Worm (Caenorhabditis elegans): ENCODE results near the gene mec-3.
A peak's percentile ranks its signal among the peaks of the same experiment; 100 is the strongest.

mec-3 gene

DNA sequence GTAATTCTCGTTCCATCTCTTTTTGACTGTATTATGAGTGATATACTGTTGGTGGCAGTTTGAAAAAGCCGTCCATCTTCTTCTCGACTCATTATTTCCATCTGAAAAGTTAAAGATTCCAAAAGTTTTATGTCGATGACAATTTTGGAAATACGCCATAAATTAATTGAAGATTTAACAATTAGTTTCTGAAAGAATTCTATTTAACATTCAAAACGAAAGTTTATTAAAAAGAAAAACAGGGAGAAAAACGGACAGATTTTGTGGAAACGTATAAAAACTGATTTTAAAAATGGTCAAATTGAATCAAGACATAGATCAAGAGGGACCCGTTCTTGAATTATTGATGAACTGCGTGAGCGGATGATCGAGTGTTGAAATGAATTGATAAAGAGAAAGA is 47.8 kb downstream of the mec-3 start, which contains the start of gene R10H10.7:
Gene R10H10.7 (minus strand): TSS at position 101 of the 400 bp plus-strand sequence.
- TF ChIP-seq gei-8 (GFP tag; optimal IDR thresholded peaks at IDR 0.05) (no peak), spr-1 (tag; optimal IDR thresholded peaks at IDR 0.05) (no peak), ceh-20 (GFP tag; IDR thresholded peaks at IDR 0.05) (no peak), aha-1 (tag) (peak; percentile 26), ceh-32 (tag; optimal IDR thresholded peaks at IDR 0.05; ENCODE audit: poor library complexity) (no peak), pha-4 (GFP tag; IDR thresholded peaks at IDR 0.05) (no peak), pha-4 (tag; optimal IDR thresholded peaks at IDR 0.05) (no peak), madf-5 (GFP tag; IDR thresholded peaks at IDR 0.05) (no peak)

DNA sequence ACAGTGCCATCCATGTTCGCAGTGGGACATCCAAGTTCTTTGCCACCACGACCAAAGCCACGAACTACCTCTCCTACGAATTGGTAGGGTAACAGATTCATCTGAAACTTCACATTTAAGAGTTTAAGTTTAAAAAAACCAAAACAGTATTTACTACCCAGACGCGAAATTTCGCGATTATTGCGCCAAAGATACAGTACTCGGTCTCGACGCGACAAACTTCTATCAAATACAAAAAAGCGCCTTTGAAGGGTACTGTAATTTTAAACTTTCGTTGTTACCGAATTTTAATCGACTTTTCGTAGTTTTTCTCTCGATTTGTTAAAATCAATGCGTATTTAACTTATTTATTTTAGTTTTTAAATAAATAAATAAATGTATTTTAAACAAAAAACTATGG is 52.3 kb downstream of the mec-3 start, which contains the start of gene rfk-1:
Gene rfk-1 (minus strand): TSS at position 101 of the 400 bp plus-strand sequence.
- TF ChIP-seq nhr-42 (GFP tag; IDR thresholded peaks at IDR 0.05) = no peak
- TF ChIP-seq lir-3 (tag; optimal IDR thresholded peaks at IDR 0.05) = no peak
- TF ChIP-seq lin-1 (GFP tag; IDR thresholded peaks at IDR 0.05) = no peak
- TF ChIP-seq unc-130 (GFP tag; optimal IDR thresholded peaks at IDR 0.05) = no peak
- TF ChIP-seq T26A8.4 (GFP tag; IDR thresholded peaks at IDR 0.05) = no peak
- TF ChIP-seq snpc-1.2 (GFP tag; IDR thresholded peaks at IDR 0.05) = no peak
- TF ChIP-seq saeg-2 (GFP tag; IDR thresholded peaks at IDR 0.05) = no peak
- no peak for TF ChIP-seq ceh-44 (GFP tag; IDR thresholded peaks at IDR 0.05)
- TF ChIP-seq nhr-10 (tag; optimal IDR thresholded peaks at IDR 0.05) = no peak
- no peak for TF ChIP-seq tra-1 (GFP tag; IDR thresholded peaks at IDR 0.05)
- no peak for TF ChIP-seq mdt-29 (GFP tag; IDR thresholded peaks at IDR 0.05)
- no peak for TF ChIP-seq pqm-1 (tag; optimal IDR thresholded peaks at IDR 0.05)
- no peak for TF ChIP-seq ceh-62 (tag; optimal IDR thresholded peaks at IDR 0.05)
- no peak for TF ChIP-seq daf-12 (tag; optimal IDR thresholded peaks at IDR 0.05)
- TF ChIP-seq nhr-111 (GFP tag; optimal IDR thresholded peaks at IDR 0.05) = no peak
- no peak for TF ChIP-seq vab-7 (GFP tag; IDR thresholded peaks at IDR 0.05)
- no peak for TF ChIP-seq cey-2 (tag; optimal IDR thresholded peaks at IDR 0.05; ENCODE audit: borderline replicate concordance, insufficient read depth)
- no peak for TF ChIP-seq aly-2 (tag; optimal IDR thresholded peaks at IDR 0.05)
- TF ChIP-seq jun-1 (tag; optimal IDR thresholded peaks at IDR 0.05) = no peak
